Worm (Caenorhabditis elegans) whole organism, L3 larva: ENCODE results near the gene lips-9.

ENCODE experiments used
- ZK546.5 ChIP-seq: sonication (generic microtip); optimal IDR thresholded peaks from 2 replicates; lab custom pipeline; 2017; ENCODE audit warnings: missing biosample characterization, missing genetic modification characterization
- aly-2 ChIP-seq: fragments of 150-350 bp; optimal IDR thresholded peaks from 2 replicates; lab custom pipeline; 2014; ENCODE audit warnings: missing biosample characterization, missing genetic modification characterization
- ama-1 ChIP-seq: fragments of 150-350 bp; optimal IDR thresholded peaks from 2 replicates; lab custom pipeline; 2018
- ceh-16 ChIP-seq: sonication (generic microtip); optimal IDR thresholded peaks from 2 replicates; lab custom pipeline; 2017; ENCODE audit warnings: missing biosample characterization, missing genetic modification characterization
- ceh-28 ChIP-seq: fragments of 150-350 bp; optimal IDR thresholded peaks from 2 replicates; lab custom pipeline; 2014; ENCODE audit warnings: missing biosample characterization, missing genetic modification reagents, missing genetic modification characterization
- ceh-82 ChIP-seq: fragments of 150-350 bp; optimal IDR thresholded peaks from 2 replicates; lab custom pipeline; 2014; ENCODE audit warnings: missing biosample characterization, missing genetic modification characterization
- daf-12 ChIP-seq: fragments of 150-350 bp; optimal IDR thresholded peaks from 2 replicates; lab custom pipeline; 2014; ENCODE audit warnings: missing biosample characterization, missing genetic modification reagents, missing genetic modification characterization
- egl-5 ChIP-seq: fragments of 150-350 bp; optimal IDR thresholded peaks from 2 replicates; lab custom pipeline; 2017; ENCODE audit warnings: missing biosample characterization, missing genetic modification reagents, missing genetic modification characterization, inconsistent platforms
- elt-1 ChIP-seq: fragments of 150-350 bp; optimal IDR thresholded peaks from 2 replicates; lab custom pipeline; 2014; ENCODE audit warnings: missing biosample characterization, missing genetic modification characterization
- elt-2 ChIP-seq: sonication (generic microtip); optimal IDR thresholded peaks from 2 replicates; lab custom pipeline; 2016; ENCODE audit warnings: missing genetic modification reagents, mild to moderate bottlenecking, missing genetic modification characterization, missing compliant biosample characterization
- elt-3 ChIP-seq, 3 experiments: fragments of 150-350 bp in 1 of 3; sonication (generic microtip) in 2 of 3; optimal IDR thresholded peaks; 2 replicates in 2 of 3; 4 replicates in 1 of 3; lab custom pipeline; 2014 to 2017; ENCODE audit warnings: missing biosample characterization in 3 of 3, missing genetic modification characterization in 3 of 3
- eor-1 ChIP-seq, 2 experiments: fragments of 150-350 bp; optimal IDR thresholded peaks; 2 replicates each; lab custom pipeline; 2014 to 2018; ENCODE audit warnings: missing biosample characterization in 2 of 2, missing genetic modification characterization in 2 of 2
- fkh-10 ChIP-seq: sonication (generic microtip); optimal IDR thresholded peaks from 2 replicates; lab custom pipeline; 2017; ENCODE audit warnings: missing biosample characterization, missing genetic modification reagents, missing genetic modification characterization
- fkh-2 ChIP-seq: fragments of 150-350 bp; optimal IDR thresholded peaks from 2 replicates; lab custom pipeline; 2014; ENCODE audit warnings: missing biosample characterization, missing genetic modification reagents, missing genetic modification characterization
- jun-1 ChIP-seq: fragments of 150-350 bp; optimal IDR thresholded peaks from 2 replicates; lab custom pipeline; 2014; ENCODE audit warnings: missing biosample characterization, missing genetic modification reagents, missing genetic modification characterization
- lin-15B ChIP-seq: fragments of 150-350 bp; optimal IDR thresholded peaks from 2 replicates; lab custom pipeline; 2014; ENCODE audit warnings: missing biosample characterization, missing genetic modification characterization
- lin-39 ChIP-seq: fragments of 150-350 bp; optimal IDR thresholded peaks from 2 replicates; lab custom pipeline; 2018; ENCODE audit warnings: missing biosample characterization, missing genetic modification reagents, missing genetic modification characterization
- mdl-1 ChIP-seq: fragments of 150-350 bp; optimal IDR thresholded peaks from 2 replicates; lab custom pipeline; 2014; ENCODE audit warnings: missing biosample characterization, missing genetic modification characterization
- nfya-1 ChIP-seq: sonication (generic microtip); optimal IDR thresholded peaks from 2 replicates; lab custom pipeline; 2017; ENCODE audit warnings: missing genetic modification characterization, mild to moderate bottlenecking, missing compliant biosample characterization, antibody characterized with exemption, moderate library complexity; ENCODE audit not compliant: insufficient read depth
- nhr-12 ChIP-seq: fragments of 150-350 bp; optimal IDR thresholded peaks from 2 replicates; lab custom pipeline; 2014; ENCODE audit warnings: missing biosample characterization, missing genetic modification characterization
- nhr-23 ChIP-seq: fragments of 150-350 bp; optimal IDR thresholded peaks from 2 replicates; lab custom pipeline; 2014; ENCODE audit warnings: missing biosample characterization, missing genetic modification reagents, missing genetic modification characterization
- nhr-25 ChIP-seq: sonication (generic microtip); optimal IDR thresholded peaks from 2 replicates; lab custom pipeline; 2017; ENCODE audit warnings: missing biosample characterization, missing genetic modification characterization
- nhr-28 ChIP-seq: fragments of 150-350 bp; optimal IDR thresholded peaks from 2 replicates; lab custom pipeline; 2014; ENCODE audit warnings: missing biosample characterization, missing genetic modification characterization
- nhr-76 ChIP-seq: fragments of 150-350 bp; sonication (generic microtip); optimal IDR thresholded peaks from 5 replicates; lab custom pipeline; 2014; ENCODE audit warnings: missing biosample characterization, missing genetic modification characterization
- nhr-77 ChIP-seq: fragments of 150-350 bp; optimal IDR thresholded peaks from 2 replicates; lab custom pipeline; 2014; ENCODE audit warnings: missing biosample characterization, missing genetic modification characterization
- pha-4 ChIP-seq: fragments of 150-350 bp; optimal IDR thresholded peaks from 2 replicates; lab custom pipeline; 2014; ENCODE audit warnings: missing biosample characterization, missing genetic modification reagents, missing genetic modification characterization
- pqm-1 ChIP-seq: fragments of 150-350 bp; optimal IDR thresholded peaks from 2 replicates; lab custom pipeline; 2017; ENCODE audit warnings: missing biosample characterization, missing genetic modification characterization, inconsistent platforms
- sea-2 ChIP-seq: fragments of 150-350 bp; sonication (generic microtip); optimal IDR thresholded peaks from 4 replicates; lab custom pipeline; 2014; ENCODE audit warnings: missing biosample characterization, missing genetic modification reagents, missing genetic modification characterization
- snpc-4 ChIP-seq: fragments of 150-350 bp; optimal IDR thresholded peaks from 2 replicates; lab custom pipeline; 2014; ENCODE audit warnings: missing biosample characterization, missing genetic modification characterization
- tbx-2 ChIP-seq: sonication (generic microtip); optimal IDR thresholded peaks from 2 replicates; lab custom pipeline; 2016; ENCODE audit warnings: mild to moderate bottlenecking, missing genetic modification characterization, missing compliant biosample characterization
- unc-39 ChIP-seq: sonication (generic microtip); optimal IDR thresholded peaks from 4 replicates; lab custom pipeline; 2017; ENCODE audit warnings: missing biosample characterization, missing genetic modification characterization
- unc-62 ChIP-seq: fragments of 150-350 bp; sonication (generic microtip); optimal IDR thresholded peaks from 4 replicates; lab custom pipeline; 2014; ENCODE audit warnings: missing biosample characterization, missing genetic modification reagents, missing genetic modification characterization
- zag-1 ChIP-seq: fragments of 150-350 bp; optimal IDR thresholded peaks from 2 replicates; lab custom pipeline; 2014; ENCODE audit warnings: missing biosample characterization, missing genetic modification characterization
- ztf-11 ChIP-seq: fragments of 150-350 bp; optimal IDR thresholded peaks from 2 replicates; lab custom pipeline; 2014; ENCODE audit warnings: missing biosample characterization, missing genetic modification characterization

lips-9 gene

ce11 chrII:12935259-12935658, at the start of gene lips-9:
lips-9 (minus strand) TSS chrII:12935359.
- TF ChIP-seq sea-2 (GFP tag; lab: Kevin White, UChicago) (no peak), snpc-4 (no peak), unc-39 (tag; lab: Kevin White, UChicago) (no peak), mdl-1 (tag; lab: Kevin White, UChicago) (no peak), nhr-23 (tag; lab: Kevin White, UChicago) (no peak), lin-39 (tag; lab: Kevin White, UChicago) (no peak), ztf-11 (tag; lab: Kevin White, UChicago) (no peak), nhr-76 (no peak)

ce11 chrII:12984709-12985108, 49.5 kb upstream of the lips-9 start:
- TF ChIP-seq zag-1 (tag; lab: Kevin White, UChicago) (no peak), fkh-2 (tag; lab: Kevin White, UChicago) (no peak), ceh-16 (no peak), unc-62 (no peak), eor-1 (tag; optimal IDR thresholded peaks at IDR 0.05; lab: Kevin White, UChicago) (no peak), elt-1 (tag; lab: Kevin White, UChicago) (no peak), ZK546.5 (no peak), aly-2 (tag; lab: Kevin White, UChicago) (no peak)

- TF ChIP-seq snpc-4 (no peak), tbx-2 (no peak), nhr-77 (tag; lab: Kevin White, UChicago) (no peak), pqm-1 (tag; lab: Kevin White, UChicago) (peak; percentile 8), eor-1 (tag; optimal IDR thresholded peaks at IDR 0.05; lab: Kevin White, UChicago) (no peak), elt-2 (peak; percentile 76), nhr-76 (no peak), pha-4 (tag; lab: Kevin White, UChicago) (no peak), ama-1 (lab: Kevin White, UChicago) (no peak), fkh-10 (no peak), sea-2 (GFP tag; lab: Kevin White, UChicago) (no peak), nfya-1 (no peak), elt-3 (tag; optimal IDR thresholded peaks at IDR 0.05; lab: Kevin White, UChicago) (no peak), egl-5 (tag; lab: Kevin White, UChicago) (no peak)
Observed at ce11 chrII:12982830-12983229, 47.7 kb upstream of the lips-9 start.

- TF ChIP-seq daf-12 (tag; lab: Kevin White, UChicago) (no peak), nfya-1 (no peak), unc-62 (peak; percentile 17), elt-2 (peak; percentile 53), elt-1 (tag; lab: Kevin White, UChicago) (peak; percentile 92), ztf-11 (tag; lab: Kevin White, UChicago) (no peak), snpc-4 (no peak), nhr-25 (tag; lab: Kevin White, UChicago) (peak; percentile 14), pha-4 (tag; lab: Kevin White, UChicago) (peak; percentile 48)
Observed at ce11 chrII:12981980-12982575, 46.9 kb upstream of the lips-9 start.

ce11 chrII:12980212-12980611, 45.1 kb upstream of the lips-9 start, which contains the start of gene cyd-1:
cyd-1 (plus strand) TSS chrII:12980591.
- TF ChIP-seq nhr-77 (tag; lab: Kevin White, UChicago) (no peak), nhr-28 (no peak), eor-1 (tag; optimal IDR thresholded peaks at IDR 0.05; lab: Kevin White, UChicago) (no peak), nhr-12 (tag; lab: Kevin White, UChicago) (no peak), lin-15B (tag; lab: Kevin White, UChicago) (no peak), pha-4 (tag; lab: Kevin White, UChicago) (peak; percentile 91), ceh-82 (tag; lab: Kevin White, UChicago) (no peak), zag-1 (tag; lab: Kevin White, UChicago) (no peak), jun-1 (peak; percentile 26), nhr-25 (tag; lab: Kevin White, UChicago) (no peak), ZK546.5 (no peak), nhr-76 (no peak), daf-12 (tag; lab: Kevin White, UChicago) (no peak), elt-2 (peak; percentile 100), pqm-1 (tag; lab: Kevin White, UChicago) (peak; percentile 85), ama-1 (lab: Kevin White, UChicago) (no peak), ceh-28 (no peak), elt-1 (tag; lab: Kevin White, UChicago) (no peak), egl-5 (tag; lab: Kevin White, UChicago) (no peak), ceh-16 (no peak), tbx-2 (no peak)
